Fruit fly (Drosophila melanogaster) whole organism, embryonic: ENCODE results near the gene CG10365.

Experiments used
- Asciz ChIP-seq: fragments of 200-800 bp; sonication (Bioruptor generic); optimal IDR thresholded peaks from 2 replicates; lab custom pipeline; 2017; ENCODE audit warnings: missing biosample characterization, mild to moderate bottlenecking, missing genetic modification characterization, missing genetic modification reagents
- Bdp1 ChIP-seq: fragments of 200-800 bp; sonication (Bioruptor generic); optimal IDR thresholded peaks from 3 replicates; lab custom pipeline; 2016; ENCODE audit warnings: missing biosample characterization, missing genetic modification characterization
- CG10654 ChIP-seq: fragments of 200-800 bp; sonication (Bioruptor generic); optimal IDR thresholded peaks from 2 replicates; lab custom pipeline; 2016; ENCODE audit warnings: missing biosample characterization, missing genetic modification characterization
- CG1233 ChIP-seq: fragments of 200-800 bp; sonication (Bioruptor generic); optimal IDR thresholded peaks from 4 replicates; lab custom pipeline; 2018; ENCODE audit warnings: missing biosample characterization, mild to moderate bottlenecking, missing genetic modification characterization
- CG12744 ChIP-seq: fragments of 200-800 bp; sonication (Bioruptor generic); optimal IDR thresholded peaks from 2 replicates; lab custom pipeline; 2016; ENCODE audit warnings: missing biosample characterization, missing genetic modification characterization
- CG12942 ChIP-seq: fragments of 200-800 bp; sonication (Bioruptor generic); optimal IDR thresholded peaks from 3 replicates; lab custom pipeline; 2016; ENCODE audit warnings: missing biosample characterization, missing genetic modification characterization
- CG1602 ChIP-seq: fragments of 200-800 bp; sonication (Bioruptor generic); optimal IDR thresholded peaks from 3 replicates; lab custom pipeline; 2016; ENCODE audit warnings: missing biosample characterization, missing genetic modification characterization
- CG17186 ChIP-seq: fragments of 200-800 bp; sonication (Bioruptor generic); optimal IDR thresholded peaks from 3 replicates; lab custom pipeline; 2017; ENCODE audit warnings: missing biosample characterization, missing genetic modification reagents, missing genetic modification characterization
- CG2116 ChIP-seq: fragments of 200-800 bp; sonication (Bioruptor generic); optimal IDR thresholded peaks from 3 replicates; lab custom pipeline; 2018; ENCODE audit warnings: missing biosample characterization, mild to moderate bottlenecking, missing genetic modification characterization
- CG30403 ChIP-seq: fragments of 200-800 bp; sonication (Bioruptor generic); optimal IDR thresholded peaks from 3 replicates; lab custom pipeline; 2016; ENCODE audit warnings: missing biosample characterization, missing genetic modification characterization
- CG32532 ChIP-seq: fragments of 200-800 bp; sonication (Bioruptor generic); IDR thresholded peaks from 2 replicates; pipeline ENCODE4 v1.3.6; 2022; ENCODE audit warnings: missing biosample characterization, missing genetic modification characterization
- CG34422 ChIP-seq: fragments of 200-800 bp; sonication (Bioruptor generic); IDR thresholded peaks from 3 replicates; pipeline ENCODE4 v1.3.6; 2022; ENCODE audit warnings: missing biosample characterization, missing genetic modification characterization
- CG7556 ChIP-seq: fragments of 200-800 bp; sonication (Bioruptor generic); optimal IDR thresholded peaks from 2 replicates; lab custom pipeline; 2017; ENCODE audit warnings: missing biosample characterization, mild to moderate bottlenecking, missing genetic modification characterization
- CG9609 ChIP-seq: fragments of 200-800 bp; sonication (Bioruptor generic); optimal IDR thresholded peaks from 3 replicates; lab custom pipeline; 2016; ENCODE audit warnings: missing biosample characterization, missing genetic modification characterization
- CG9797 ChIP-seq: fragments of 200-800 bp; sonication (Bioruptor generic); optimal IDR thresholded peaks from 3 replicates; lab custom pipeline; 2018; ENCODE audit warnings: missing biosample characterization, mild to moderate bottlenecking, missing genetic modification characterization
- CHES-1-like ChIP-seq: fragments of 200-800 bp; sonication (Bioruptor generic); optimal IDR thresholded peaks from 2 replicates; lab custom pipeline; 2016; ENCODE audit warnings: missing biosample characterization, missing genetic modification characterization
- CTCF ChIP-seq: fragments of 200-800 bp; sonication (Bioruptor generic); optimal IDR thresholded peaks from 2 replicates; lab custom pipeline; 2017; ENCODE audit warnings: missing biosample characterization, mild to moderate bottlenecking, missing genetic modification characterization, moderate library complexity
- Chrac-16 ChIP-seq: fragments of 200-800 bp; sonication (Bioruptor generic); optimal IDR thresholded peaks from 3 replicates; lab custom pipeline; 2016; ENCODE audit warnings: missing biosample characterization, missing genetic modification characterization
- Dp ChIP-seq: fragments of 200-800 bp; sonication (Bioruptor generic); optimal IDR thresholded peaks from 2 replicates; lab custom pipeline; 2018; ENCODE audit warnings: missing biosample characterization, mild to moderate bottlenecking, missing genetic modification characterization, moderate library complexity
- Dref ChIP-seq: fragments of 200-800 bp; sonication (Bioruptor generic); IDR thresholded peaks from 2 replicates; pipeline ENCODE4 v1.3.6; 2022; ENCODE audit warnings: missing biosample characterization, missing genetic modification characterization
- E2f1 ChIP-seq: fragments of 200-800 bp; sonication (Bioruptor generic); IDR thresholded peaks from 2 replicates; pipeline ENCODE4 v1.3.6; 2022; ENCODE audit warnings: missing biosample characterization, missing genetic modification characterization
- E2f2 ChIP-seq: fragments of 200-800 bp; sonication (Bioruptor generic); IDR thresholded peaks from 2 replicates; pipeline ENCODE4 v1.3.6; 2022; ENCODE audit warnings: missing biosample characterization, missing genetic modification characterization
- ERR ChIP-seq: fragments of 200-800 bp; sonication (Bioruptor generic); optimal IDR thresholded peaks from 2 replicates; lab custom pipeline; 2016; ENCODE audit warnings: missing biosample characterization, missing genetic modification characterization
- Eip74EF ChIP-seq, 2 experiments: fragments of 200-800 bp in 1 of 2; fragments of >200 bp in 1 of 2; sonication (Bioruptor generic) in 1 of 2; optimal IDR thresholded peaks; 2 replicates each; lab custom pipeline; 2017 to 2019; ENCODE audit warnings: missing biosample characterization in 2 of 2, missing genetic modification characterization in 2 of 2, mild to moderate bottlenecking in 1 of 2, moderate library complexity in 1 of 2
- HmgZ ChIP-seq: fragments of 200-800 bp; sonication (Bioruptor generic); optimal IDR thresholded peaks from 2 replicates; lab custom pipeline; 2018; ENCODE audit warnings: missing biosample characterization, mild to moderate bottlenecking, missing genetic modification characterization
- MBD-R2 ChIP-seq: fragments of 200-800 bp; sonication (Bioruptor generic); IDR thresholded peaks from 2 replicates; pipeline ENCODE4 v1.3.6; 2022; ENCODE audit warnings: missing biosample characterization, missing genetic modification characterization
- Med ChIP-seq: fragments of 200-800 bp; sonication (Bioruptor generic); peaks from one replicate; lab custom pipeline; 2016; ENCODE audit warnings: missing biosample characterization, missing genetic modification characterization, mild to moderate bottlenecking, inconsistent platforms, moderate library complexity
- NFAT ChIP-seq: fragments of 200-800 bp; sonication (Bioruptor generic); IDR thresholded peaks from 2 replicates; pipeline ENCODE4 v1.3.6; 2022; ENCODE audit warnings: missing biosample characterization, missing genetic modification characterization
- Rfx ChIP-seq: fragments of 200-800 bp; sonication (Bioruptor generic); IDR thresholded peaks from 2 replicates; pipeline ENCODE4 v1.3.6; 2022; ENCODE audit warnings: missing biosample characterization, missing genetic modification characterization
- Scr ChIP-seq: fragments of 200-800 bp; sonication (Bioruptor generic); IDR thresholded peaks from 2 replicates; pipeline ENCODE4 v1.3.6; 2022; ENCODE audit warnings: missing biosample characterization, missing genetic modification characterization; ENCODE audit not compliant: partially characterized antibody
- Taf1 ChIP-seq: fragments of 200-800 bp; sonication (Bioruptor generic); IDR thresholded peaks from 2 replicates; pipeline ENCODE4 v1.3.6; 2022; ENCODE audit warnings: missing biosample characterization, missing genetic modification characterization
- Trl ChIP-seq, 3 experiments: fragments of >200 bp in 2 of 3; fragments of 200-800 bp in 1 of 3; sonication (Bioruptor generic) in 1 of 3; optimal IDR thresholded peaks; 2 replicates in 1 of 3; 3 replicates in 2 of 3; lab custom pipeline; 2016 to 2017; ENCODE audit warnings: missing biosample characterization in 1 of 3, missing genetic modification characterization in 1 of 3
- bigmax ChIP-seq: fragments of 200-800 bp; sonication (Bioruptor generic); optimal IDR thresholded peaks from 2 replicates; lab custom pipeline; 2018; ENCODE audit warnings: missing biosample characterization, mild to moderate bottlenecking, missing genetic modification characterization
- caup ChIP-seq: fragments of 200-800 bp; sonication (Bioruptor generic); optimal IDR thresholded peaks from 3 replicates; lab custom pipeline; 2017; ENCODE audit warnings: missing biosample characterization, mild to moderate bottlenecking, missing genetic modification characterization, moderate library complexity; ENCODE audit not compliant: severe bottlenecking
- dimm ChIP-seq: fragments of 200-800 bp; sonication (Bioruptor generic); IDR thresholded peaks from 2 replicates; pipeline ENCODE4 v1.3.6; 2022; ENCODE audit warnings: missing biosample characterization, missing genetic modification characterization
- dmrt11E ChIP-seq: fragments of 200-800 bp; sonication (Bioruptor generic); optimal IDR thresholded peaks from 3 replicates; lab custom pipeline; 2018; ENCODE audit warnings: missing biosample characterization, mild to moderate bottlenecking, missing genetic modification characterization, moderate library complexity
- dpn ChIP-seq, 2 experiments: fragments of 200-800 bp; sonication (Bioruptor generic); optimal IDR thresholded peaks; 3 replicates each; lab custom pipeline; 2016; ENCODE audit warnings: missing biosample characterization in 2 of 2, missing genetic modification characterization in 2 of 2
- dysf ChIP-seq: fragments of 200-800 bp; sonication (Bioruptor generic); IDR thresholded peaks from 3 replicates; pipeline ENCODE4 v1.3.6; 2022; ENCODE audit warnings: missing biosample characterization, missing genetic modification characterization
- ems ChIP-seq: fragments of 200-800 bp; sonication (Bioruptor generic); optimal IDR thresholded peaks from 3 replicates; lab custom pipeline; 2016; ENCODE audit warnings: missing biosample characterization, missing genetic modification characterization
- fu2 ChIP-seq: fragments of 200-800 bp; sonication (Bioruptor generic); optimal IDR thresholded peaks from 2 replicates; lab custom pipeline; 2016; ENCODE audit warnings: missing biosample characterization, missing genetic modification characterization
- gfzf ChIP-seq: fragments of 200-800 bp; sonication (Bioruptor generic); optimal IDR thresholded peaks from 2 replicates; lab custom pipeline; 2016; ENCODE audit warnings: missing biosample characterization, mild to moderate bottlenecking, missing genetic modification characterization, moderate library complexity
- gro ChIP-seq: fragments of 200-800 bp; sonication (Bioruptor generic); optimal IDR thresholded peaks from 2 replicates; lab custom pipeline; 2016; ENCODE audit warnings: missing biosample characterization, missing genetic modification characterization
- kni ChIP-seq: fragments of 200-800 bp; sonication (Bioruptor generic); optimal IDR thresholded peaks from 3 replicates; lab custom pipeline; 2017; ENCODE audit warnings: mild to moderate bottlenecking, missing biosample characterization, missing genetic modification reagents, missing genetic modification characterization
- knrl ChIP-seq: fragments of 200-800 bp; sonication (Bioruptor generic); IDR thresholded peaks from 3 replicates; pipeline ENCODE4 v1.3.6; 2022; ENCODE audit warnings: missing biosample characterization, missing genetic modification characterization; ENCODE audit not compliant: partially characterized antibody
- lilli ChIP-seq: fragments of 200-800 bp; sonication (Bioruptor generic); optimal IDR thresholded peaks from 3 replicates; lab custom pipeline; 2016; ENCODE audit warnings: missing biosample characterization, missing genetic modification characterization
- phol ChIP-seq: fragments of 200-800 bp; sonication (Bioruptor generic); optimal IDR thresholded peaks from 3 replicates; lab custom pipeline; 2018; ENCODE audit warnings: missing biosample characterization, mild to moderate bottlenecking, missing genetic modification characterization, moderate library complexity
- pnt ChIP-seq: fragments of 200-800 bp; sonication (Bioruptor generic); optimal IDR thresholded peaks from 3 replicates; lab custom pipeline; 2016; ENCODE audit warnings: missing biosample characterization, missing genetic modification characterization
- pzg ChIP-seq: fragments of 200-800 bp; sonication (Bioruptor generic); optimal IDR thresholded peaks from 3 replicates; lab custom pipeline; 2018; ENCODE audit warnings: missing biosample characterization, mild to moderate bottlenecking, missing genetic modification characterization, moderate library complexity
- sr ChIP-seq: fragments of 200-800 bp; sonication (Bioruptor generic); IDR thresholded peaks from 3 replicates; pipeline ENCODE4 v1.3.6; 2022; ENCODE audit warnings: missing biosample characterization, missing genetic modification characterization
- trem ChIP-seq: fragments of 200-800 bp; optimal IDR thresholded peaks from 3 replicates; lab custom pipeline; 2019; ENCODE audit warnings: missing biosample characterization, mild to moderate bottlenecking, missing genetic modification characterization, moderate library complexity
- unpg ChIP-seq: fragments of 200-800 bp; sonication (Bioruptor generic); optimal IDR thresholded peaks from 3 replicates; lab custom pipeline; 2018; ENCODE audit warnings: missing biosample characterization, mild to moderate bottlenecking, missing genetic modification characterization, moderate library complexity

The CG10365 gene

dm6 chr3R:23679911-23680336, 43.2 kb upstream of the CG10365 start, which contains the start of gene eIF3d1 (continued):
- TF ChIP-seq CG17186 (GFP tag; lab: Kevin White, UChicago) = peak; percentile 31
- peak; percentile 89 for TF ChIP-seq gfzf
- TF ChIP-seq CG9797 = peak; percentile 99
- TF ChIP-seq fu2 (GFP tag; lab: Kevin White, UChicago) = peak; percentile 23
- peak; percentile 74 for TF ChIP-seq trem (tag; lab: Kevin White, UChicago)
- TF ChIP-seq dmrt11E (tag; lab: Kevin White, UChicago) = peak; percentile 16
- TF ChIP-seq MBD-R2 (GFP tag; lab: Robert Waterston, UW) = peak; percentile 66
- TF ChIP-seq pnt (GFP tag; lab: Kevin White, UChicago) = peak; percentile 6
- TF ChIP-seq Trl (optimal IDR thresholded peaks at IDR 0.05; lab: Kevin White, UChicago) = no peak
- TF ChIP-seq Trl (GFP tag; optimal IDR thresholded peaks at IDR 0.05; lab: Kevin White, UChicago) = peak; percentile 11
- peak; percentile 2 for TF ChIP-seq CG1602 (GFP tag; lab: Kevin White, UChicago)
- no peak for TF ChIP-seq ERR (GFP tag; lab: Kevin White, UChicago)
- TF ChIP-seq CG7556 = no peak
- peak; percentile 94 for TF ChIP-seq bigmax (GFP tag; lab: Kevin White, UChicago)
- TF ChIP-seq Chrac-16 (GFP tag; lab: Kevin White, UChicago) = peak; percentile 20
- TF ChIP-seq Taf1 (GFP tag; lab: Robert Waterston, UW) = no peak
- peak; percentile 48; the same call in 1 of the 2 replicates for TF ChIP-seq NFAT (GFP tag; lab: Robert Waterston, UW)
- no peak for TF ChIP-seq CG32532
- TF ChIP-seq HmgZ = peak; percentile 44
- peak; percentile 98 for TF ChIP-seq CTCF (GFP tag; lab: Kevin White, UChicago)
- TF ChIP-seq CHES-1-like (GFP tag; lab: Kevin White, UChicago) = peak; percentile 64
- no peak for TF ChIP-seq unpg (GFP tag; lab: Kevin White, UChicago)
- TF ChIP-seq CG12942 (GFP tag; lab: Kevin White, UChicago) = peak; percentile 3
- peak; percentile 95 for TF ChIP-seq pzg (GFP tag; lab: Kevin White, UChicago)
- peak in 1 of 2 experiments; percentile 35 for TF ChIP-seq dpn (GFP tag; optimal IDR thresholded peaks at IDR 0.05; lab: Kevin White, UChicago)
- peak; percentile 8 for TF ChIP-seq ems
- no peak for TF ChIP-seq Eip74EF (GFP tag; optimal IDR thresholded peaks at IDR 0.05; lab: Kevin White, UChicago)
- peak; percentile 52; the same call in 1 of the 2 replicates for TF ChIP-seq E2f1 (GFP tag; lab: Robert Waterston, UW)
- TF ChIP-seq caup (GFP tag; lab: Kevin White, UChicago) = no peak
- peak; percentile 42 for TF ChIP-seq CG12744
- no peak for TF ChIP-seq dimm (GFP tag; lab: Robert Waterston, UW)
- TF ChIP-seq E2f2 (GFP tag; lab: Robert Waterston, UW) = peak; percentile 99
- peak; percentile 74; the same call in 2 of the 3 replicates for TF ChIP-seq CG34422 (GFP tag; lab: Robert Waterston, UW)
- TF ChIP-seq Bdp1 (GFP tag; lab: Kevin White, UChicago) = peak; percentile 41
- peak; percentile 98 for TF ChIP-seq Dp (GFP tag; lab: Kevin White, UChicago)
- no peak for TF ChIP-seq CG1233 (GFP tag; lab: Kevin White, UChicago)
- TF ChIP-seq knrl (GFP tag; lab: Robert Waterston, UW) = peak; percentile 32; the same call in 1 of the 3 replicates
- TF ChIP-seq Asciz (GFP tag; lab: Kevin White, UChicago) = no peak
- peak; percentile 20 for TF ChIP-seq CG30403
- no peak for TF ChIP-seq dysf (GFP tag; lab: Robert Waterston, UW)
- peak; percentile 42; the same call in 1 of the 2 replicates for TF ChIP-seq Dref (GFP tag; lab: Robert Waterston, UW)
- peak; percentile 17 for TF ChIP-seq CG9609
- peak; percentile 51 for TF ChIP-seq CG2116 (GFP tag; lab: Kevin White, UChicago)
- TF ChIP-seq Med (GFP tag; lab: Kevin White, UChicago) = peak; percentile 92
- no peak for TF ChIP-seq sr (GFP tag; lab: Robert Waterston, UW)
- peak; percentile 3 for TF ChIP-seq CG10654
- peak; percentile 25 for TF ChIP-seq Scr (GFP tag; lab: Robert Waterston, UW)
- peak; percentile 90 for TF ChIP-seq kni (GFP tag; lab: Kevin White, UChicago)
- TF ChIP-seq Rfx (GFP tag; lab: Robert Waterston, UW) = peak; percentile 50; the same call in 1 of the 2 replicates
- peak; percentile 57 for TF ChIP-seq phol (tag; lab: Kevin White, UChicago)
- peak; percentile 29 for TF ChIP-seq lilli (GFP tag; lab: Kevin White, UChicago)
- TF ChIP-seq gro (GFP tag; lab: Kevin White, UChicago) = peak; percentile 44
